Worm (Caenorhabditis elegans) whole organism, L2 larva: ENCODE results near the gene ZC404.2.

Source experiments
- C34F6.9 ChIP-seq: fragments of 150-350 bp; optimal IDR thresholded peaks from 2 replicates; lab custom pipeline; 2014; ENCODE audit warnings: missing biosample characterization, missing genetic modification characterization
- F13H6.1 ChIP-seq: sonication (generic microtip); optimal IDR thresholded peaks from 2 replicates; lab custom pipeline; 2016; ENCODE audit warnings: missing genetic modification characterization, missing compliant biosample characterization
- R02D3.7 ChIP-seq: fragments of 150-350 bp; optimal IDR thresholded peaks from 2 replicates; lab custom pipeline; 2014; ENCODE audit warnings: missing biosample characterization, missing genetic modification characterization
- Y55F3AM.14 ChIP-seq: fragments of 200-800 bp; sonication (Bioruptor generic); optimal IDR thresholded peaks from 2 replicates; lab custom pipeline; 2018; ENCODE audit warnings: mild to moderate bottlenecking, missing genetic modification characterization, missing compliant biosample characterization
- ZK546.5 ChIP-seq: sonication (generic microtip); optimal IDR thresholded peaks from 2 replicates; lab custom pipeline; 2017; ENCODE audit warnings: missing biosample characterization, missing genetic modification characterization
- ama-1 ChIP-seq: fragments of 150-350 bp; optimal IDR thresholded peaks from 2 replicates; lab custom pipeline; 2018; ENCODE audit warnings: inconsistent platforms
- ceh-16 ChIP-seq: fragments of 150-350 bp; optimal IDR thresholded peaks from 2 replicates; lab custom pipeline; 2014; ENCODE audit warnings: missing biosample characterization, missing genetic modification characterization
- ceh-82 ChIP-seq: fragments of 150-350 bp; optimal IDR thresholded peaks from 2 replicates; lab custom pipeline; 2014; ENCODE audit warnings: missing biosample characterization, missing genetic modification characterization
- dmd-4 ChIP-seq: sonication (generic microtip); optimal IDR thresholded peaks from 2 replicates; lab custom pipeline; 2017; ENCODE audit warnings: missing biosample characterization, missing genetic modification characterization
- egl-27 ChIP-seq: sonication (generic microtip); optimal IDR thresholded peaks from 3 replicates; lab custom pipeline; 2017; ENCODE audit warnings: missing biosample characterization, missing genetic modification reagents, missing genetic modification characterization
- elt-1 ChIP-seq: fragments of 150-350 bp; optimal IDR thresholded peaks from 2 replicates; lab custom pipeline; 2014; ENCODE audit warnings: missing biosample characterization, missing genetic modification characterization
- elt-3 ChIP-seq: sonication (generic microtip); optimal IDR thresholded peaks from 2 replicates; lab custom pipeline; 2017; ENCODE audit warnings: missing biosample characterization, missing genetic modification characterization
- fos-1 ChIP-seq: fragments of 150-350 bp; optimal IDR thresholded peaks from 2 replicates; lab custom pipeline; 2014; ENCODE audit warnings: missing biosample characterization, missing genetic modification characterization
- gmeb-1 ChIP-seq: fragments of 150-350 bp; optimal IDR thresholded peaks from 2 replicates; lab custom pipeline; 2014; ENCODE audit warnings: missing biosample characterization, missing genetic modification characterization
- lin-11 ChIP-seq: fragments of 150-350 bp; sonication (generic microtip); optimal IDR thresholded peaks from 2 replicates; lab custom pipeline; 2014; ENCODE audit warnings: missing biosample characterization, missing genetic modification characterization, inconsistent platforms, mixed read lengths
- lin-13 ChIP-seq: fragments of 150-350 bp; optimal IDR thresholded peaks from 2 replicates; lab custom pipeline; 2014; ENCODE audit warnings: missing biosample characterization, missing genetic modification reagents, missing genetic modification characterization
- mab-5 ChIP-seq: fragments of 150-350 bp; optimal IDR thresholded peaks from 2 replicates; lab custom pipeline; 2014; ENCODE audit warnings: missing biosample characterization, missing genetic modification characterization
- mbf-1 ChIP-seq: sonication (generic microtip); optimal IDR thresholded peaks from 2 replicates; lab custom pipeline; 2017; ENCODE audit warnings: missing biosample characterization, missing genetic modification characterization
- nhr-10 ChIP-seq: sonication (generic microtip); optimal IDR thresholded peaks from 2 replicates; lab custom pipeline; 2017; ENCODE audit warnings: missing biosample characterization, missing genetic modification characterization
- nhr-129 ChIP-seq: fragments of 150-350 bp; optimal IDR thresholded peaks from 2 replicates; lab custom pipeline; 2014; ENCODE audit warnings: missing biosample characterization, missing genetic modification characterization
- nhr-23 ChIP-seq: fragments of 150-350 bp; optimal IDR thresholded peaks from 2 replicates; lab custom pipeline; 2014; ENCODE audit warnings: missing biosample characterization, missing genetic modification reagents, missing genetic modification characterization
- nhr-237 ChIP-seq: fragments of 150-350 bp; optimal IDR thresholded peaks from 2 replicates; lab custom pipeline; 2014; ENCODE audit warnings: missing biosample characterization, missing genetic modification characterization
- nhr-25 ChIP-seq: fragments of 150-350 bp; sonication (generic microtip); optimal IDR thresholded peaks from 3 replicates; lab custom pipeline; 2014; ENCODE audit warnings: missing biosample characterization, missing genetic modification characterization
- nhr-6 ChIP-seq: fragments of 150-350 bp; optimal IDR thresholded peaks from 2 replicates; lab custom pipeline; 2014; ENCODE audit warnings: missing biosample characterization, missing genetic modification characterization
- nhr-77 ChIP-seq: fragments of 150-350 bp; optimal IDR thresholded peaks from 2 replicates; lab custom pipeline; 2014; ENCODE audit warnings: missing biosample characterization, missing genetic modification characterization
- sma-3 ChIP-seq: sonication (generic microtip); optimal IDR thresholded peaks from 2 replicates; lab custom pipeline; 2016; ENCODE audit warnings: missing genetic modification reagents, missing genetic modification characterization, missing compliant biosample characterization
- sma-9 ChIP-seq, 2 experiments: fragments of 150-350 bp in 1 of 2; sonication (generic microtip) in 1 of 2; optimal IDR thresholded peaks; 2 replicates each; lab custom pipeline; 2014 to 2016; ENCODE audit warnings: missing genetic modification characterization in 2 of 2, mild to moderate bottlenecking in 1 of 2, missing biosample characterization in 1 of 2, missing compliant biosample characterization in 1 of 2, missing genetic modification reagents in 1 of 2, moderate library complexity in 1 of 2
- snpc-4 ChIP-seq: fragments of 150-350 bp; optimal IDR thresholded peaks from 2 replicates; lab custom pipeline; 2014; ENCODE audit warnings: missing biosample characterization, missing genetic modification characterization
- unc-62 ChIP-seq: fragments of 150-350 bp; optimal IDR thresholded peaks from 2 replicates; lab custom pipeline; 2014; ENCODE audit warnings: missing biosample characterization, missing genetic modification reagents, missing genetic modification characterization
- ztf-1 ChIP-seq: fragments of 200-800 bp; sonication (Bioruptor generic); conservative IDR thresholded peaks from 2 replicates; pipeline ENCODE4 v1.3.6; 2022; ENCODE audit warnings: missing genetic modification characterization, missing compliant biosample characterization
- ztf-11 ChIP-seq: sonication (generic microtip); optimal IDR thresholded peaks from 2 replicates; lab custom pipeline; 2017; ENCODE audit warnings: missing biosample characterization, missing genetic modification characterization
- ztf-4 ChIP-seq: fragments of 150-350 bp; optimal IDR thresholded peaks from 2 replicates; lab custom pipeline; 2014; ENCODE audit warnings: missing biosample characterization, missing genetic modification characterization

The ZC404.2 gene

ce11 chrV:6764972-6765371, 22.8 kb upstream of the ZC404.2 start, which contains the start of gene bbs-8:
Gene bbs-8, minus strand, starts transcription at chrV:6765072.
- TF ChIP-seq elt-3 (tag; lab: Kevin White, UChicago) (no peak), sma-9 (GFP tag; optimal IDR thresholded peaks at IDR 0.05; lab: Kevin White, UChicago) (no peak), sma-9 (tag; optimal IDR thresholded peaks at IDR 0.05; lab: Kevin White, UChicago) (no peak), ztf-11 (tag; lab: Kevin White, UChicago) (no peak), mbf-1 (tag; lab: Kevin White, UChicago) (no peak), C34F6.9 (no peak), mab-5 (tag; lab: Kevin White, UChicago) (no peak), nhr-23 (no peak), lin-11 (tag; lab: Kevin White, UChicago) (no peak), sma-3 (GFP tag; lab: Kevin White, UChicago) (no peak), nhr-10 (tag; lab: Kevin White, UChicago) (no peak), nhr-25 (tag; lab: Kevin White, UChicago) (no peak), ztf-4 (tag; lab: Kevin White, UChicago) (no peak), ztf-1 (GFP tag; lab: Robert Waterston, UW) (no peak)

ce11 chrV:6767576-6767975, 20.2 kb upstream of the ZC404.2 start:
- TF ChIP-seq elt-3 (tag; lab: Kevin White, UChicago) (no peak), dmd-4 (tag; lab: Kevin White, UChicago) (no peak)

- TF ChIP-seq ceh-82 (tag; lab: Kevin White, UChicago) (no peak), sma-9 (GFP tag; optimal IDR thresholded peaks at IDR 0.05; lab: Kevin White, UChicago) (peak; percentile 3), sma-9 (tag; optimal IDR thresholded peaks at IDR 0.05; lab: Kevin White, UChicago) (no peak), ZK546.5 (no peak), F13H6.1 (tag; lab: Kevin White, UChicago) (peak; percentile 63), nhr-129 (tag; lab: Kevin White, UChicago) (peak; percentile 62), ama-1 (lab: Kevin White, UChicago) (no peak)
Measured at ce11 chrV:6768452-6768929, 19.3 kb upstream of the ZC404.2 start, which contains the start of the genes T25F10.1 and clik-1. Gene T25F10.1, plus strand, starts transcription at chrV:6768502. Gene clik-1, minus strand, starts transcription at chrV:6768732.

ce11 chrV:6769440-6769839, 18.3 kb upstream of the ZC404.2 start:
- TF ChIP-seq unc-62 (GFP tag; lab: Kevin White, UChicago) (no peak), nhr-23 (no peak), nhr-25 (tag; lab: Kevin White, UChicago) (no peak), nhr-129 (tag; lab: Kevin White, UChicago) (no peak), mab-5 (tag; lab: Kevin White, UChicago) (no peak), R02D3.7 (tag; lab: Kevin White, UChicago) (no peak), ceh-16 (tag; lab: Kevin White, UChicago) (no peak), elt-1 (no peak), sma-9 (GFP tag; optimal IDR thresholded peaks at IDR 0.05; lab: Kevin White, UChicago) (no peak), sma-9 (tag; optimal IDR thresholded peaks at IDR 0.05; lab: Kevin White, UChicago) (no peak), elt-3 (tag; lab: Kevin White, UChicago) (no peak)

ce11 chrV:6771645-6772044, 16.1 kb upstream of the ZC404.2 start, which contains the start of gene srh-30:
Gene srh-30, minus strand, starts transcription at chrV:6771745.
- TF ChIP-seq ceh-16 (tag; lab: Kevin White, UChicago) (no peak), gmeb-1 (tag; lab: Kevin White, UChicago) (no peak), F13H6.1 (tag; lab: Kevin White, UChicago) (no peak), lin-11 (tag; lab: Kevin White, UChicago) (no peak), nhr-6 (tag; lab: Kevin White, UChicago) (no peak)

ce11 chrV:6773735-6774134, 14.0 kb upstream of the ZC404.2 start, which contains the start of gene ZC404.16:
Gene ZC404.16, minus strand, starts transcription at chrV:6773835.
- TF ChIP-seq lin-11 (tag; lab: Kevin White, UChicago) (no peak), egl-27 (tag; lab: Kevin White, UChicago) (no peak), dmd-4 (tag; lab: Kevin White, UChicago) (no peak), nhr-77 (tag; lab: Kevin White, UChicago) (no peak), Y55F3AM.14 (GFP tag; lab: Kevin White, UChicago) (no peak)

ce11 chrV:6775708-6776107, 12.0 kb upstream of the ZC404.2 start, which contains the start of gene srh-28:
Gene srh-28, minus strand, starts transcription at chrV:6775808.
- no peak for TF ChIP-seq ama-1 (lab: Kevin White, UChicago)
- TF ChIP-seq fos-1 (tag; lab: Kevin White, UChicago): no peak
- TF ChIP-seq nhr-237 (tag; lab: Kevin White, UChicago): no peak
- TF ChIP-seq sma-9 (GFP tag; optimal IDR thresholded peaks at IDR 0.05; lab: Kevin White, UChicago): no peak
- no peak for TF ChIP-seq sma-9 (tag; optimal IDR thresholded peaks at IDR 0.05; lab: Kevin White, UChicago)
- no peak for TF ChIP-seq lin-13
- TF ChIP-seq snpc-4 (tag; lab: Kevin White, UChicago): no peak
- TF ChIP-seq elt-1: no peak
- no peak for TF ChIP-seq ceh-16 (tag; lab: Kevin White, UChicago)
- TF ChIP-seq egl-27 (tag; lab: Kevin White, UChicago): no peak
- TF ChIP-seq ztf-11 (tag; lab: Kevin White, UChicago): no peak
- TF ChIP-seq nhr-77 (tag; lab: Kevin White, UChicago): no peak
